Worm (Caenorhabditis elegans): ENCODE results near the gene ncx-8.
A peak's percentile ranks its signal among the peaks of the same experiment; 100 is the strongest.

Gene ncx-8

DNA sequence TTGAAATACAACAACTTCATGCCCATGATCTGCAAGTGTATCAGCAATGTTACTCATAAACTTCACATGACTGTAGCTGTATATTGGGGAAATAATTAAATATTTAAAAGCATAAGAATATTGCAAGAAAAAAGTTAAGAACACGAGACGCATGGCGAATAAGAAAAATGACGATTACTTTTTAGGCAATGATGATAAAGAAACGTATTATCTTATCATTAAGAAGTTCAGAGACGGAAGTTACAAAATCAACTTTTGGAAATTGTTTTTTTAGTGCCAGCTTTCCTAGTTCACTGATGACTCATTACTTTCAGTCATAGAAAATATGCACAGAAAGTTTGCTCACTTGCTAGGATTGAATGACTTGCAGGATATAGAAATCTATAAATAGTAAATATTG is 13.4 kb upstream of the ncx-8 start, which contains the start of gene ugt-7:
Gene ugt-7 (minus strand): TSS at position 161 of the 400 bp plus-strand sequence.
- TF ChIP-seq ceh-82 (tag; optimal IDR thresholded peaks at IDR 0.05), result no peak
- no peak for TF ChIP-seq nhr-23 (tag; optimal IDR thresholded peaks at IDR 0.05)
- peak; percentile 57 for TF ChIP-seq elt-2 (tag; optimal IDR thresholded peaks at IDR 0.05)
- no peak for TF ChIP-seq nhr-43 (tag; optimal IDR thresholded peaks at IDR 0.05; ENCODE audit: poor library complexity, severe bottlenecking)
- TF ChIP-seq nhr-12 (tag; optimal IDR thresholded peaks at IDR 0.05), result no peak
- peak; percentile 27 for TF ChIP-seq pqm-1 (tag; optimal IDR thresholded peaks at IDR 0.05)
- TF ChIP-seq ceh-16 (tag; optimal IDR thresholded peaks at IDR 0.05), result no peak
- no peak for TF ChIP-seq snpc-4 (tag; optimal IDR thresholded peaks at IDR 0.05)

DNA sequence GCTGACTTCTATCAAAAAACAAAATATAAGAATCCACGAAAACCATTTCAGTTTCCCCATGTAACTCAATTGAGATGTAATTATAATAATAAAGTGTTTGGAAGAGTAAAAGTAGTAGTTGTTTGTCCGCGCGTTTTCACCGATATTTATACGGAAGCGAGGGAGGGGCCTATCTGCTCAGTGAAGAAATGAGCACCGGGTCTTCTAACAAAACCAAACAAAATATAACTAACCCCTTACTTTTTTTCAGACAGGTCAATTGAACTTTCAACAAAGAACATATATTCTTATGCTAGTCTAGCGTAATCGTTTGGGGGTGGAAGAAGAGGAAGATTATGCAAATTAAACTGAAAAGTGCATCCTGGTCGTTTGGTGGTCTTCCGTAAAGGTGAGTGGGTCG is 8.2 kb upstream of the ncx-8 start, which contains the start of gene ncx-9:
Gene ncx-9 (minus strand): TSS at position 101 of the 400 bp plus-strand sequence.
- TF ChIP-seq jun-1 (tag; optimal IDR thresholded peaks at IDR 0.05), result no peak
- no peak for TF ChIP-seq hmg-11 (tag; optimal IDR thresholded peaks at IDR 0.05)

DNA sequence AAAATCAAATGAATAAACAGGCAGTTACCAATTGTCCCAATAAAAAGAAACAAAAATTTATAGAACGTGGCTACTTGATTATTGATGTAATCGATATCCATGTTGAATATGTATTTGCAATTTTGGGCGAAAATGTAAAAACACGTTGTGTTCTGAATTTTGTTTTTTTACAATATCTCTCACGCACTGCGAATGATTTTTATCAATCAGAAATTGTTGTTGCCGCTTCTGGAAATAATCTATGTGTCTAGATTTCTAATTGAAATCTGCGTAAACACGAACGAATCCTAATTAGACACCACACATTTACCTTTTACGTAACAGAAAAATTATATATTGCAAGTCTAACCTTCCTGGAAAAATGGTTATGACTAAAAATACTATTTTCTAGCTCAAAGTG is 3.9 kb downstream of the ncx-8 start, which contains the start of gene srsx-13:
Gene srsx-13 (minus strand): TSS at position 101 of the 400 bp plus-strand sequence.
- TF ChIP-seq lin-15B (tag; optimal IDR thresholded peaks at IDR 0.05) (no peak), egl-27 (tag; optimal IDR thresholded peaks at IDR 0.05) (no peak), fkh-10 (GFP tag; optimal IDR thresholded peaks at IDR 0.05) (no peak), hmg-11 (tag; optimal IDR thresholded peaks at IDR 0.05) (no peak), skn-1 (tag; optimal IDR thresholded peaks at IDR 0.05) (no peak), zag-1 (tag; optimal IDR thresholded peaks at IDR 0.05) (no peak)

DNA sequence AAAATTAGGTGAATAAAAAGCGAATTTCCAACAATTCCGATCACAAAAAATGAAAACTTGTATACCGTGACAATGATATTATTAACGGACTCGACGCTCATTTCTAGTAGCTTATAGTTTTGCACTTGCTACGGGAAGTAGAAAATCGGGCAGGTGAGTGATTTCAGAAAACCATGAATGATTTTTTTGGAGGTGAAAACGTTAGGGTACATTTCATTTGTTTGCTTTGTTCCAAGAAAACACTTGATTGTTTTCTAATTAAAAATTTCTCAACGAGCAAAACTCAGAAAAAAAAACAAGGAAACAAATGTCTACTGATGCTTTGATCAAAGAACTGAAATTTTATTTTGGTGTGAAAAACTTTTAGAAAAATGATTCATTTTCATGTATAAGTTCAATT is 6.1 kb downstream of the ncx-8 start, which contains the start of gene srsx-12:
Gene srsx-12 (minus strand): TSS at position 101 of the 400 bp plus-strand sequence.
- TF ChIP-seq ama-1 (optimal IDR thresholded peaks at IDR 0.05), result no peak
- TF ChIP-seq elt-2 (tag; optimal IDR thresholded peaks at IDR 0.05), result no peak
- TF ChIP-seq nhr-28 (tag; optimal IDR thresholded peaks at IDR 0.05), result no peak
- TF ChIP-seq nhr-25 (tag; optimal IDR thresholded peaks at IDR 0.05), result no peak
- TF ChIP-seq lin-15B (tag; optimal IDR thresholded peaks at IDR 0.05), result no peak
- TF ChIP-seq unc-62 (GFP tag; optimal IDR thresholded peaks at IDR 0.05), result no peak

DNA sequence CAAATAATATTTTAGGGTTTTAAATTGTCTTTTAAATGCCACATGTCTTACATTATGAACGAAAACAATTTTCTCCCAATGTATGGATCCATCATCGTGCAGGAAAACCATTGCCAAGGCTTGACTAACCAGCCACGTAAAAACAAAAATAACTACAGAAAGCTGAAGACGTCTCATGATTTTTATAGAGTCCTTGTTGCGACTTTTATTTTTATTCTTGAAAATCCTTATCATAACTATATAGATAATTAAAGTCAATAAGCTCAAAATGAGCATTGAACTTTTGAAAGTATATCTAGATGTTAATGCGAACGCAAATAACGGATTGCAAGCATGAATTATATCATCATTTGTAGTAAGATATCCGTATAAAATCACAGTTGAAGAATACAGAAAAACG is 6.9 kb downstream of the ncx-8 start:
- TF ChIP-seq nhr-28 (tag; optimal IDR thresholded peaks at IDR 0.05), result no peak
- no peak for TF ChIP-seq nhr-12 (tag; optimal IDR thresholded peaks at IDR 0.05)
- no peak for TF ChIP-seq nhr-77 (tag; optimal IDR thresholded peaks at IDR 0.05)
- TF ChIP-seq fkh-10 (GFP tag; optimal IDR thresholded peaks at IDR 0.05), result no peak
- no peak for TF ChIP-seq elt-3 (tag; optimal IDR thresholded peaks at IDR 0.05)
- TF ChIP-seq egl-5 (tag; optimal IDR thresholded peaks at IDR 0.05), result no peak
- no peak for TF ChIP-seq mdl-1 (tag; optimal IDR thresholded peaks at IDR 0.05)
- TF ChIP-seq ceh-9 (tag; optimal IDR thresholded peaks at IDR 0.05), result no peak
- TF ChIP-seq sea-2 (GFP tag; optimal IDR thresholded peaks at IDR 0.05), result no peak
- no peak for TF ChIP-seq snpc-4 (tag; optimal IDR thresholded peaks at IDR 0.05)
- no peak for TF ChIP-seq R02D3.7 (tag; optimal IDR thresholded peaks at IDR 0.05)
- no peak for TF ChIP-seq jun-1 (tag; optimal IDR thresholded peaks at IDR 0.05)
- no peak for TF ChIP-seq fkh-2 (tag; optimal IDR thresholded peaks at IDR 0.05)
- TF ChIP-seq ztf-11 (tag; optimal IDR thresholded peaks at IDR 0.05), result no peak

DNA sequence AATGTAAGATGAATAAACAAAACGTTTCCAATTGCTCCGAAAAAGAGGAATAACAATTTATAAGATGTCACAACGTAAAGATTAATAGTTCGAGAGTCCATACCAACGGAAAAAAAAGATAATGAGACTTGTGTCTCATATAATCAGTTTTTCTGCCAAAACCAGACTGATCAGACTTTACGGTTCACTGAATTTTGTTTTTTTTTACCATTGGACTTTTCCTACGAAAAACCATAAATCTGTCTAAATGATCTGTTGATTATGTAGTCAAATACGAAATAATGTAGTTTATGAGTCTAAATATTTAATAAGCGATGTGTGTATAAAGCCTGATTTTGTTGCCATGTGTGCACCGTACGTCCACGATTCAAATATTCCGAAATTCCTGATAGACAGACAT is 7.9 kb downstream of the ncx-8 start, which contains the start of gene srsx-11:
Gene srsx-11 (minus strand): TSS at position 101 of the 400 bp plus-strand sequence.
- TF ChIP-seq nhr-237 (tag; optimal IDR thresholded peaks at IDR 0.05) (no peak), ztf-4 (tag; optimal IDR thresholded peaks at IDR 0.05) (no peak), egl-27 (tag; optimal IDR thresholded peaks at IDR 0.05) (no peak), nhr-67 (tag; optimal IDR thresholded peaks at IDR 0.05) (no peak), nhr-25 (tag; optimal IDR thresholded peaks at IDR 0.05) (no peak), ZK546.5 (tag; optimal IDR thresholded peaks at IDR 0.05) (no peak), lsy-12 (tag; optimal IDR thresholded peaks at IDR 0.05) (no peak), elt-3 (tag; optimal IDR thresholded peaks at IDR 0.05) (no peak), nhr-12 (tag; optimal IDR thresholded peaks at IDR 0.05) (no peak), skn-1 (tag; optimal IDR thresholded peaks at IDR 0.05) (no peak), jun-1 (tag; optimal IDR thresholded peaks at IDR 0.05) (no peak), hmg-11 (tag; optimal IDR thresholded peaks at IDR 0.05) (no peak), eor-1 (tag; optimal IDR thresholded peaks at IDR 0.05) (no peak), elt-1 (tag; optimal IDR thresholded peaks at IDR 0.05) (no peak), unc-39 (tag; optimal IDR thresholded peaks at IDR 0.05) (no peak)
